Worm (Caenorhabditis elegans): Measurements from ENCODE around the gene F33C8.4.

DNA sequence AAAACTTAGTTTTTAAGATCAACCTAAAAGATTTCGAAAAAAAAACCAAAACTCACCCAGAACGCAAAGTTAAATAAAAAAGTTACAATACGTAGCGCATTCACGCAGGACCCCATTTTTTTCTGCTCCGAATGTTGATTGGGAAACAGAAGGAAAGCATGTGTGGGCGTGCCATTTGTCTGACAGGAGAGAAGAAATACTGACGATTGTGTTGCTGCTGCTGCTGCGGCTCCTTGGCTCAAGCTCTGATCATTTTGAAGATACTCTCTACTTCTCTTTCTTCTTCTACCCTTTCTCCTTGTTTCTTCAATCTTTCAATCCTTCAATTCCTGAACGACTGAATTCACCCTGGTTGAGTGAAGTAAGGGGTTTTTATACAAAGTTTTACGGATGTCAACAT lies 2.8 kb upstream of the F33C8.4 start, which contains the start of gene tsp-8:
- no peak for TF ChIP-seq madf-6 (GFP tag; IDR thresholded peaks at IDR 0.05)
- TF ChIP-seq lsl-1 (GFP tag; optimal IDR thresholded peaks at IDR 0.05) = no peak
- no peak for TF ChIP-seq sea-2 (GFP tag; IDR thresholded peaks at IDR 0.05)
- no peak for TF ChIP-seq ama-1 (optimal IDR thresholded peaks at IDR 0.05)
- TF ChIP-seq ama-1 (GFP tag; optimal IDR thresholded peaks at IDR 0.05) = no peak
- no peak for TF ChIP-seq snpc-4 (GFP tag; optimal IDR thresholded peaks at IDR 0.05)
- no peak for TF ChIP-seq snpc-4 (tag; optimal IDR thresholded peaks at IDR 0.05)
- no peak for TF ChIP-seq ztf-28 (GFP tag; IDR thresholded peaks at IDR 0.05)
- no peak for TF ChIP-seq snpc-3.4 (tag; optimal IDR thresholded peaks at IDR 0.05)
- TF ChIP-seq unc-130 (GFP tag; optimal IDR thresholded peaks at IDR 0.05) = no peak
- TF ChIP-seq mxl-1 (tag; optimal IDR thresholded peaks at IDR 0.05) = no peak
- TF ChIP-seq egl-18 (GFP tag; IDR thresholded peaks at IDR 0.05) = no peak
- no peak for TF ChIP-seq madf-8 (GFP tag; conservative IDR thresholded peaks at IDR 0.05)

All from whole organism, young adult.